Fruit fly (Drosophila melanogaster) whole organism, embryonic: ENCODE measurements around the gene IntS4.

ENCODE experiments used
- Atf6 ChIP-seq: fragments of 200-800 bp; sonication (Bioruptor generic); IDR thresholded peaks from 2 replicates; pipeline ENCODE4 v1.3.6; 2022; ENCODE audit warnings: missing biosample characterization, missing genetic modification characterization
- B-H1 ChIP-seq: fragments of 200-800 bp; sonication (Bioruptor generic); IDR thresholded peaks from 3 replicates; pipeline ENCODE4 v1.3.6; 2022; ENCODE audit warnings: missing biosample characterization, missing genetic modification characterization
- B-H2 ChIP-seq: fragments of 200-800 bp; sonication (Bioruptor generic); optimal IDR thresholded peaks from 2 replicates; lab custom pipeline; 2018; ENCODE audit warnings: missing biosample characterization, mild to moderate bottlenecking, missing genetic modification characterization
- CG10979 ChIP-seq: fragments of 200-800 bp; sonication (Bioruptor generic); optimal IDR thresholded peaks from 2 replicates; lab custom pipeline; 2018; ENCODE audit warnings: missing biosample characterization, mild to moderate bottlenecking, missing genetic modification characterization, moderate library complexity
- CG12104 ChIP-seq: fragments of 200-800 bp; sonication (Bioruptor generic); optimal IDR thresholded peaks from 3 replicates; lab custom pipeline; 2016; ENCODE audit warnings: missing biosample characterization, missing genetic modification characterization
- CG13894 ChIP-seq: fragments of 200-800 bp; sonication (Bioruptor generic); optimal IDR thresholded peaks from 3 replicates; lab custom pipeline; 2018; ENCODE audit warnings: missing biosample characterization, mild to moderate bottlenecking, missing genetic modification characterization, moderate library complexity
- CG14441 ChIP-seq: fragments of 200-800 bp; sonication (Bioruptor generic); IDR thresholded peaks from 2 replicates; pipeline ENCODE4 v1.3.6; 2022; ENCODE audit warnings: missing biosample characterization, missing genetic modification characterization
- CG16779 ChIP-seq: fragments of 200-800 bp; sonication (Bioruptor generic); IDR thresholded peaks from 2 replicates; pipeline ENCODE4 v1.3.6; 2022; ENCODE audit warnings: missing biosample characterization, missing genetic modification characterization
- CG16815 ChIP-seq: fragments of 200-800 bp; sonication (Bioruptor generic); optimal IDR thresholded peaks from 3 replicates; lab custom pipeline; 2017; ENCODE audit warnings: missing biosample characterization, mild to moderate bottlenecking, missing genetic modification characterization
- CG16863 ChIP-seq: fragments of 200-800 bp; sonication (Bioruptor generic); optimal IDR thresholded peaks from 3 replicates; lab custom pipeline; 2016; ENCODE audit warnings: missing biosample characterization, missing genetic modification characterization
- CG18599 ChIP-seq: fragments of 200-800 bp; sonication (Bioruptor generic); optimal IDR thresholded peaks from 3 replicates; lab custom pipeline; 2017; ENCODE audit warnings: missing biosample characterization, missing genetic modification characterization, mild to moderate bottlenecking, moderate library complexity, missing genetic modification reagents
- CG4730 ChIP-seq: fragments of 200-800 bp; sonication (Bioruptor generic); IDR thresholded peaks from 2 replicates; pipeline ENCODE4 v1.3.6; 2022; ENCODE audit warnings: missing biosample characterization, missing genetic modification characterization
- CG6854 ChIP-seq: fragments of 200-800 bp; sonication (Bioruptor generic); optimal IDR thresholded peaks from 3 replicates; lab custom pipeline; 2017; ENCODE audit warnings: missing biosample characterization, mild to moderate bottlenecking, missing genetic modification characterization
- CG8359 ChIP-seq: fragments of 200-800 bp; sonication (Bioruptor generic); optimal IDR thresholded peaks from 2 replicates; lab custom pipeline; 2017; ENCODE audit warnings: missing biosample characterization, mild to moderate bottlenecking, missing genetic modification characterization, borderline replicate concordance
- CG8924 ChIP-seq: fragments of 200-800 bp; optimal IDR thresholded peaks from 3 replicates; lab custom pipeline; 2019; ENCODE audit warnings: missing biosample characterization, mild to moderate bottlenecking, missing genetic modification characterization, moderate library complexity
- CG8944 ChIP-seq: fragments of 200-800 bp; sonication (Bioruptor generic); optimal IDR thresholded peaks from 3 replicates; lab custom pipeline; 2016; ENCODE audit warnings: missing biosample characterization, missing genetic modification characterization
- CG9876 ChIP-seq: fragments of 200-800 bp; sonication (Bioruptor generic); optimal IDR thresholded peaks from 2 replicates; lab custom pipeline; 2016; ENCODE audit warnings: missing biosample characterization, missing genetic modification characterization
- Dip3 ChIP-seq: fragments of 200-800 bp; sonication (Bioruptor generic); optimal IDR thresholded peaks from 3 replicates; lab custom pipeline; 2016; ENCODE audit warnings: missing biosample characterization, missing genetic modification characterization
- E2f1 ChIP-seq: fragments of 200-800 bp; sonication (Bioruptor generic); IDR thresholded peaks from 2 replicates; pipeline ENCODE4 v1.3.6; 2022; ENCODE audit warnings: missing biosample characterization, missing genetic modification characterization
- HLH3B ChIP-seq: fragments of 200-800 bp; sonication (Bioruptor generic); IDR thresholded peaks from 2 replicates; pipeline ENCODE4 v1.3.6; 2022; ENCODE audit warnings: missing biosample characterization, missing genetic modification characterization
- Hr78 ChIP-seq, 2 experiments: fragments of 200-800 bp in 1 of 2; fragments of >200 bp in 1 of 2; sonication (Bioruptor generic) in 1 of 2; optimal IDR thresholded peaks; 2 replicates each; lab custom pipeline; 2017 to 2019; ENCODE audit warnings: missing biosample characterization in 2 of 2, missing genetic modification characterization in 2 of 2, mild to moderate bottlenecking in 1 of 2, moderate library complexity in 1 of 2
- NFAT ChIP-seq: fragments of 200-800 bp; sonication (Bioruptor generic); IDR thresholded peaks from 2 replicates; pipeline ENCODE4 v1.3.6; 2022; ENCODE audit warnings: missing biosample characterization, missing genetic modification characterization
- Nf-YA ChIP-seq: fragments of 200-800 bp; sonication (Bioruptor generic); IDR thresholded peaks from 2 replicates; pipeline ENCODE4 v1.3.6; 2022; ENCODE audit warnings: missing biosample characterization, missing genetic modification characterization
- Oli ChIP-seq: fragments of 200-800 bp; sonication (Bioruptor generic); optimal IDR thresholded peaks from 2 replicates; lab custom pipeline; 2018; ENCODE audit warnings: missing biosample characterization, mild to moderate bottlenecking, missing genetic modification characterization, moderate library complexity
- Opbp ChIP-seq: fragments of 200-800 bp; sonication (Bioruptor generic); IDR thresholded peaks from 3 replicates; pipeline ENCODE4 v1.3.6; 2022; ENCODE audit warnings: missing biosample characterization, missing genetic modification characterization; ENCODE audit not compliant: partially characterized antibody
- Optix ChIP-seq: fragments of 200-800 bp; sonication (Bioruptor generic); IDR thresholded peaks from 3 replicates; pipeline ENCODE4 v1.3.6; 2022; ENCODE audit warnings: missing biosample characterization, missing genetic modification characterization
- Poxn ChIP-seq: fragments of 200-800 bp; sonication (Bioruptor generic); IDR thresholded peaks from 2 replicates; pipeline ENCODE4 v1.3.6; 2022; ENCODE audit warnings: missing biosample characterization, missing genetic modification characterization
- Ptx1 ChIP-seq: fragments of 200-800 bp; sonication (Bioruptor generic); IDR thresholded peaks from 2 replicates; pipeline ENCODE4 v1.3.6; 2022; ENCODE audit warnings: missing biosample characterization, missing genetic modification characterization
- Six4 ChIP-seq: fragments of 200-800 bp; sonication (Bioruptor generic); optimal IDR thresholded peaks from 2 replicates; lab custom pipeline; 2016; ENCODE audit warnings: missing biosample characterization, missing genetic modification characterization
- aop ChIP-seq: fragments of 200-800 bp; sonication (Bioruptor generic); IDR thresholded peaks from 2 replicates; pipeline ENCODE4 v1.3.6; 2022; ENCODE audit warnings: missing biosample characterization, missing genetic modification characterization
- ato ChIP-seq: fragments of 200-800 bp; sonication (Bioruptor generic); IDR thresholded peaks from 2 replicates; pipeline ENCODE4 v1.3.6; 2022; ENCODE audit warnings: missing biosample characterization, missing genetic modification characterization; ENCODE audit not compliant: partially characterized antibody
- btn ChIP-seq: fragments of 200-800 bp; sonication (Bioruptor generic); optimal IDR thresholded peaks from 2 replicates; lab custom pipeline; 2016; ENCODE audit warnings: missing biosample characterization, missing genetic modification characterization
- caup ChIP-seq: fragments of 200-800 bp; sonication (Bioruptor generic); optimal IDR thresholded peaks from 3 replicates; lab custom pipeline; 2017; ENCODE audit warnings: missing biosample characterization, mild to moderate bottlenecking, missing genetic modification characterization, moderate library complexity; ENCODE audit not compliant: severe bottlenecking
- chif ChIP-seq, 2 experiments: fragments of 200-800 bp; sonication (Bioruptor generic); optimal IDR thresholded peaks; 3 replicates each; lab custom pipeline; 2016; ENCODE audit warnings: missing biosample characterization in 2 of 2, missing genetic modification characterization in 2 of 2
- chinmo ChIP-seq: fragments of 200-800 bp; sonication (Bioruptor generic); IDR thresholded peaks from 4 replicates; pipeline ENCODE4 v1.3.6; 2022; ENCODE audit warnings: missing biosample characterization, missing genetic modification characterization; ENCODE audit not compliant: partially characterized antibody
- corto ChIP-seq: fragments of 200-800 bp; sonication (Bioruptor generic); optimal IDR thresholded peaks from 2 replicates; lab custom pipeline; 2016; ENCODE audit warnings: missing biosample characterization, mild to moderate bottlenecking, missing genetic modification characterization, moderate library complexity
- eyg ChIP-seq: fragments of 200-800 bp; sonication (Bioruptor generic); optimal IDR thresholded peaks from 3 replicates; lab custom pipeline; 2016; ENCODE audit warnings: missing biosample characterization, missing genetic modification characterization
- fu2 ChIP-seq: fragments of 200-800 bp; sonication (Bioruptor generic); optimal IDR thresholded peaks from 2 replicates; lab custom pipeline; 2016; ENCODE audit warnings: missing biosample characterization, missing genetic modification characterization
- inv ChIP-seq: fragments of 200-800 bp; sonication (Bioruptor generic); IDR thresholded peaks from 2 replicates; pipeline ENCODE4 v1.3.6; 2022; ENCODE audit warnings: missing biosample characterization, missing genetic modification characterization; ENCODE audit not compliant: partially characterized antibody
- kni ChIP-seq: fragments of 200-800 bp; sonication (Bioruptor generic); optimal IDR thresholded peaks from 3 replicates; lab custom pipeline; 2017; ENCODE audit warnings: mild to moderate bottlenecking, missing biosample characterization, missing genetic modification reagents, missing genetic modification characterization
- luna ChIP-seq: fragments of 200-800 bp; sonication (Bioruptor generic); optimal IDR thresholded peaks from 2 replicates; lab custom pipeline; 2016; ENCODE audit warnings: missing biosample characterization, missing genetic modification characterization
- nerfin-2 ChIP-seq: fragments of 200-800 bp; sonication (Bioruptor generic); IDR thresholded peaks from 2 replicates; pipeline ENCODE4 v1.3.6; 2022; ENCODE audit warnings: missing biosample characterization, missing genetic modification characterization; ENCODE audit not compliant: partially characterized antibody
- nom ChIP-seq: fragments of 200-800 bp; sonication (Bioruptor generic); optimal IDR thresholded peaks from 2 replicates; lab custom pipeline; 2017; ENCODE audit warnings: missing biosample characterization, missing genetic modification characterization, mild to moderate bottlenecking, moderate library complexity, missing genetic modification reagents
- org-1 ChIP-seq: fragments of 200-800 bp; sonication (Bioruptor generic); optimal IDR thresholded peaks from 2 replicates; lab custom pipeline; 2017; ENCODE audit warnings: missing biosample characterization, missing genetic modification characterization
- salm ChIP-seq: fragments of 200-800 bp; sonication (Bioruptor generic); optimal IDR thresholded peaks from 2 replicates; lab custom pipeline; 2018; ENCODE audit warnings: missing biosample characterization, mild to moderate bottlenecking, missing genetic modification characterization
- schlank ChIP-seq: fragments of 200-800 bp; sonication (Bioruptor generic); optimal IDR thresholded peaks from 2 replicates; lab custom pipeline; 2018; ENCODE audit warnings: missing biosample characterization, mild to moderate bottlenecking, missing genetic modification characterization
- slou ChIP-seq: fragments of 200-800 bp; sonication (Bioruptor generic); optimal IDR thresholded peaks from 3 replicates; lab custom pipeline; 2016; ENCODE audit warnings: missing biosample characterization, missing genetic modification characterization
- slp2 ChIP-seq: fragments of 200-800 bp; sonication (Bioruptor generic); optimal IDR thresholded peaks from 2 replicates; lab custom pipeline; 2016; ENCODE audit warnings: missing biosample characterization, missing genetic modification characterization
- tup ChIP-seq: fragments of 200-800 bp; sonication (Bioruptor generic); optimal IDR thresholded peaks from 2 replicates; lab custom pipeline; 2016; ENCODE audit warnings: missing biosample characterization, mild to moderate bottlenecking, missing genetic modification characterization, moderate library complexity
- unpg ChIP-seq: fragments of 200-800 bp; sonication (Bioruptor generic); optimal IDR thresholded peaks from 3 replicates; lab custom pipeline; 2018; ENCODE audit warnings: missing biosample characterization, mild to moderate bottlenecking, missing genetic modification characterization, moderate library complexity
- yki ChIP-seq: fragments of >200 bp; optimal IDR thresholded peaks from 3 replicates; lab custom pipeline; 2018

Gene IntS4

DNA sequence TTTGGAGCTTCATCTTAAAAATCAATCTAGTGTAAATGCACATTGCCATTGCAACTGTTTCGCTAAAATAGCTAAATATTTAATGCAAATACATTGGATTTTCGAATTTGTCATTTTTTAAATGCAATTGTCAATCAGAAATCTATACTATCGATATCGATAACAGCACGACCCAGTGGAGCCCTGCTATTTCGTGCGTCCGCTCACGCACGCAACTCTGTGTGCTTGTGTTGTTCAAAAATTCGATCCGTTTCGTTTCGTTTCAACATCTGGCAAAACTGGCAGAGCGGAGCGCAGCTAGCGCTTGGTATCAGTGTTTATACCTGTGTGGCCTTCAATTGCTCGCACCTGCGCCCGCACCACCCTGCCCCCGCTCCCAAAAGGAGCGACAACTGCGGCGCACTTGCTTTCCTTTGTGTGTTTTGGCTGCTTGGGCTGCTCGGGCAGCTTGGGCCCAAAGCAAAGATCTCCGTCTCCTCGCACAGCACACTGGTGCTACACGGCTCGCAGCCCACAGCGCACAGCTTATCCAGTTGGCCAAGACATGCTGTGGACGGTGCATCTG, 30.1 kb upstream of the IntS4 start, which contains the start of gene CG12081 (continued):
- TF ChIP-seq Ptx1 (GFP tag; lab: Robert Waterston, UW) (no peak), ato (GFP tag; lab: Robert Waterston, UW) (peak; percentile 75), Opbp (GFP tag; lab: Robert Waterston, UW) (peak; percentile 92), tup (no peak), luna (GFP tag; lab: Kevin White, UChicago) (no peak), fu2 (no peak), inv (GFP tag; lab: Robert Waterston, UW) (peak; percentile 85), CG16863 (no peak), eyg (GFP tag; lab: Kevin White, UChicago) (no peak), aop (GFP tag; lab: Robert Waterston, UW) (no peak), CG13894 (no peak), Optix (GFP tag; lab: Robert Waterston, UW) (no peak), org-1 (GFP tag; lab: Kevin White, UChicago) (no peak), CG18599 (GFP tag; lab: Kevin White, UChicago) (no peak), caup (GFP tag; lab: Kevin White, UChicago) (no peak), nerfin-2 (GFP tag; lab: Robert Waterston, UW) (peak; percentile 85), btn (no peak), CG10979 (tag; lab: Kevin White, UChicago) (no peak), CG4730 (GFP tag; lab: Robert Waterston, UW) (no peak), slou (GFP tag; lab: Kevin White, UChicago) (no peak), HLH3B (GFP tag; lab: Robert Waterston, UW) (no peak), CG9876 (GFP tag; lab: Kevin White, UChicago) (no peak), Six4 (GFP tag; lab: Kevin White, UChicago) (no peak), kni (no peak), Hr78 (GFP tag; optimal IDR thresholded peaks at IDR 0.05; lab: Kevin White, UChicago) (no peak), salm (no peak), CG8359 (GFP tag; lab: Kevin White, UChicago) (no peak), chinmo (GFP tag; lab: Robert Waterston, UW) (peak; percentile 91), CG8944 (GFP tag; lab: Kevin White, UChicago) (no peak), nom (GFP tag; lab: Kevin White, UChicago) (peak; percentile 17), CG16779 (GFP tag; lab: Robert Waterston, UW) (no peak), Dip3 (GFP tag; lab: Kevin White, UChicago) (no peak), B-H2 (no peak), CG14441 (no peak), unpg (GFP tag; lab: Kevin White, UChicago) (no peak), NFAT (GFP tag; lab: Robert Waterston, UW) (no peak), slp2 (GFP tag; lab: Kevin White, UChicago) (no peak), chif (GFP tag; optimal IDR thresholded peaks at IDR 0.05; lab: Kevin White, UChicago) (no peak), Nf-YA (GFP tag; lab: Robert Waterston, UW) (no peak), Atf6 (GFP tag; lab: Robert Waterston, UW) (0 out of 2 replicates have a peak, but pooled peaks have one; percentile 15), CG6854 (no peak), B-H1 (GFP tag; lab: Robert Waterston, UW) (no peak), E2f1 (GFP tag; lab: Robert Waterston, UW) (no peak), CG16815 (GFP tag; lab: Kevin White, UChicago) (no peak), corto (no peak), yki (lab: Kevin White, UChicago) (no peak), CG12104 (GFP tag; lab: Kevin White, UChicago) (no peak), CG8924 (tag; lab: Kevin White, UChicago) (no peak), Oli (no peak), schlank (tag; lab: Kevin White, UChicago) (no peak), Poxn (GFP tag; lab: Robert Waterston, UW) (no peak)
